Worm (Caenorhabditis elegans) whole organism, L3 larva: ENCODE data around the gene F13H8.12.

ENCODE experiments used
- R02D3.7 ChIP-seq: fragments of 150-350 bp; optimal IDR thresholded peaks from 2 replicates; lab custom pipeline; 2014; ENCODE audit warnings: missing biosample characterization, missing genetic modification characterization
- ZK546.5 ChIP-seq: sonication (generic microtip); optimal IDR thresholded peaks from 2 replicates; lab custom pipeline; 2017; ENCODE audit warnings: missing biosample characterization, missing genetic modification characterization
- aly-2 ChIP-seq: fragments of 150-350 bp; optimal IDR thresholded peaks from 2 replicates; lab custom pipeline; 2014; ENCODE audit warnings: missing biosample characterization, missing genetic modification characterization
- ama-1 ChIP-seq: fragments of 150-350 bp; optimal IDR thresholded peaks from 2 replicates; lab custom pipeline; 2018
- ceh-16 ChIP-seq: sonication (generic microtip); optimal IDR thresholded peaks from 2 replicates; lab custom pipeline; 2017; ENCODE audit warnings: missing biosample characterization, missing genetic modification characterization
- ceh-28 ChIP-seq: fragments of 150-350 bp; optimal IDR thresholded peaks from 2 replicates; lab custom pipeline; 2014; ENCODE audit warnings: missing biosample characterization, missing genetic modification reagents, missing genetic modification characterization
- ceh-82 ChIP-seq: fragments of 150-350 bp; optimal IDR thresholded peaks from 2 replicates; lab custom pipeline; 2014; ENCODE audit warnings: missing biosample characterization, missing genetic modification characterization
- ceh-9 ChIP-seq: sonication (generic microtip); optimal IDR thresholded peaks from 2 replicates; lab custom pipeline; 2018; ENCODE audit warnings: missing biosample characterization, missing genetic modification characterization
- egl-5 ChIP-seq: fragments of 150-350 bp; optimal IDR thresholded peaks from 2 replicates; lab custom pipeline; 2017; ENCODE audit warnings: missing biosample characterization, missing genetic modification reagents, missing genetic modification characterization, inconsistent platforms
- elt-1 ChIP-seq: fragments of 150-350 bp; optimal IDR thresholded peaks from 2 replicates; lab custom pipeline; 2014; ENCODE audit warnings: missing biosample characterization, missing genetic modification characterization
- elt-2 ChIP-seq: sonication (generic microtip); optimal IDR thresholded peaks from 2 replicates; lab custom pipeline; 2016; ENCODE audit warnings: missing genetic modification reagents, mild to moderate bottlenecking, missing genetic modification characterization, missing compliant biosample characterization
- elt-3 ChIP-seq, 3 experiments: fragments of 150-350 bp in 1 of 3; sonication (generic microtip) in 2 of 3; optimal IDR thresholded peaks; 2 replicates in 2 of 3; 4 replicates in 1 of 3; lab custom pipeline; 2014 to 2017; ENCODE audit warnings: missing biosample characterization in 3 of 3, missing genetic modification characterization in 3 of 3
- fkh-10 ChIP-seq: sonication (generic microtip); optimal IDR thresholded peaks from 2 replicates; lab custom pipeline; 2017; ENCODE audit warnings: missing biosample characterization, missing genetic modification reagents, missing genetic modification characterization
- fkh-2 ChIP-seq: fragments of 150-350 bp; optimal IDR thresholded peaks from 2 replicates; lab custom pipeline; 2014; ENCODE audit warnings: missing biosample characterization, missing genetic modification reagents, missing genetic modification characterization
- hmg-11 ChIP-seq: sonication (generic microtip); optimal IDR thresholded peaks from 2 replicates; lab custom pipeline; 2016; ENCODE audit warnings: missing genetic modification characterization, missing compliant biosample characterization
- jun-1 ChIP-seq: fragments of 150-350 bp; optimal IDR thresholded peaks from 2 replicates; lab custom pipeline; 2014; ENCODE audit warnings: missing biosample characterization, missing genetic modification reagents, missing genetic modification characterization
- lin-15B ChIP-seq: fragments of 150-350 bp; optimal IDR thresholded peaks from 2 replicates; lab custom pipeline; 2014; ENCODE audit warnings: missing biosample characterization, missing genetic modification characterization
- lin-39 ChIP-seq: fragments of 150-350 bp; optimal IDR thresholded peaks from 2 replicates; lab custom pipeline; 2018; ENCODE audit warnings: missing biosample characterization, missing genetic modification reagents, missing genetic modification characterization
- lsy-12 ChIP-seq: sonication (generic microtip); optimal IDR thresholded peaks from 2 replicates; lab custom pipeline; 2016; ENCODE audit warnings: mild to moderate bottlenecking, missing genetic modification characterization, missing compliant biosample characterization
- mml-1 ChIP-seq: fragments of 150-350 bp; sonication (generic microtip); optimal IDR thresholded peaks from 3 replicates; lab custom pipeline; 2014; ENCODE audit warnings: missing biosample characterization, missing genetic modification characterization
- nfya-1 ChIP-seq: sonication (generic microtip); optimal IDR thresholded peaks from 2 replicates; lab custom pipeline; 2017; ENCODE audit warnings: missing genetic modification characterization, mild to moderate bottlenecking, missing compliant biosample characterization, antibody characterized with exemption, moderate library complexity; ENCODE audit not compliant: insufficient read depth
- nhr-11 ChIP-seq: fragments of 150-350 bp; optimal IDR thresholded peaks from 2 replicates; lab custom pipeline; 2014; ENCODE audit warnings: missing biosample characterization, missing genetic modification characterization
- nhr-23 ChIP-seq: fragments of 150-350 bp; optimal IDR thresholded peaks from 2 replicates; lab custom pipeline; 2014; ENCODE audit warnings: missing biosample characterization, missing genetic modification reagents, missing genetic modification characterization
- nhr-237 ChIP-seq: fragments of 150-350 bp; optimal IDR thresholded peaks from 2 replicates; lab custom pipeline; 2014; ENCODE audit warnings: missing biosample characterization, missing genetic modification characterization
- nhr-28 ChIP-seq: fragments of 150-350 bp; optimal IDR thresholded peaks from 2 replicates; lab custom pipeline; 2014; ENCODE audit warnings: missing biosample characterization, missing genetic modification characterization
- nhr-43 ChIP-seq: sonication (generic microtip); optimal IDR thresholded peaks from 2 replicates; lab custom pipeline; 2016; ENCODE audit warnings: mild to moderate bottlenecking, missing genetic modification characterization, missing compliant biosample characterization; ENCODE audit not compliant: poor library complexity, severe bottlenecking
- nhr-67 ChIP-seq: fragments of 150-350 bp; optimal IDR thresholded peaks from 2 replicates; lab custom pipeline; 2014; ENCODE audit warnings: missing biosample characterization, missing genetic modification characterization
- nhr-76 ChIP-seq: fragments of 150-350 bp; sonication (generic microtip); optimal IDR thresholded peaks from 5 replicates; lab custom pipeline; 2014; ENCODE audit warnings: missing biosample characterization, missing genetic modification characterization
- pha-4 ChIP-seq: fragments of 150-350 bp; optimal IDR thresholded peaks from 2 replicates; lab custom pipeline; 2014; ENCODE audit warnings: missing biosample characterization, missing genetic modification reagents, missing genetic modification characterization
- pqm-1 ChIP-seq: fragments of 150-350 bp; optimal IDR thresholded peaks from 2 replicates; lab custom pipeline; 2017; ENCODE audit warnings: missing biosample characterization, missing genetic modification characterization, inconsistent platforms
- sea-2 ChIP-seq: fragments of 150-350 bp; sonication (generic microtip); optimal IDR thresholded peaks from 4 replicates; lab custom pipeline; 2014; ENCODE audit warnings: missing biosample characterization, missing genetic modification reagents, missing genetic modification characterization
- skn-1 ChIP-seq: fragments of 150-350 bp; optimal IDR thresholded peaks from 2 replicates; lab custom pipeline; 2014; ENCODE audit warnings: missing biosample characterization, missing genetic modification characterization
- snpc-4 ChIP-seq: fragments of 150-350 bp; optimal IDR thresholded peaks from 2 replicates; lab custom pipeline; 2014; ENCODE audit warnings: missing biosample characterization, missing genetic modification characterization
- tbx-2 ChIP-seq: sonication (generic microtip); optimal IDR thresholded peaks from 2 replicates; lab custom pipeline; 2016; ENCODE audit warnings: mild to moderate bottlenecking, missing genetic modification characterization, missing compliant biosample characterization
- unc-39 ChIP-seq: sonication (generic microtip); optimal IDR thresholded peaks from 4 replicates; lab custom pipeline; 2017; ENCODE audit warnings: missing biosample characterization, missing genetic modification characterization
- unc-62 ChIP-seq: fragments of 150-350 bp; sonication (generic microtip); optimal IDR thresholded peaks from 4 replicates; lab custom pipeline; 2014; ENCODE audit warnings: missing biosample characterization, missing genetic modification reagents, missing genetic modification characterization
- zag-1 ChIP-seq: fragments of 150-350 bp; optimal IDR thresholded peaks from 2 replicates; lab custom pipeline; 2014; ENCODE audit warnings: missing biosample characterization, missing genetic modification characterization
- ztf-11 ChIP-seq: fragments of 150-350 bp; optimal IDR thresholded peaks from 2 replicates; lab custom pipeline; 2014; ENCODE audit warnings: missing biosample characterization, missing genetic modification characterization
- ztf-4 ChIP-seq: fragments of 150-350 bp; optimal IDR thresholded peaks from 2 replicates; lab custom pipeline; 2014; ENCODE audit warnings: missing biosample characterization, missing genetic modification characterization

Gene F13H8.12

ce11 chrII:6262222-6262621 is at the start of gene F13H8.12:
Gene F13H8.12, plus strand, starts transcription at chrII:6262522.
- TF ChIP-seq elt-2 (tag; lab: Kevin White, UChicago) (no peak), ama-1 (lab: Kevin White, UChicago) (no peak), nhr-237 (tag; lab: Kevin White, UChicago) (no peak), unc-62 (GFP tag; lab: Kevin White, UChicago) (no peak), ceh-16 (tag; lab: Kevin White, UChicago) (no peak), pha-4 (no peak), ztf-11 (tag; lab: Kevin White, UChicago) (no peak), hmg-11 (tag; lab: Kevin White, UChicago) (no peak), nhr-11 (tag; lab: Kevin White, UChicago) (no peak), elt-3 (tag; optimal IDR thresholded peaks at IDR 0.05; lab: Kevin White, UChicago) (no peak), mml-1 (tag; lab: Kevin White, UChicago) (no peak), nhr-76 (tag; lab: Kevin White, UChicago) (no peak), nfya-1 (tag; lab: Kevin White, UChicago) (no peak), ceh-28 (tag; lab: Kevin White, UChicago) (no peak), lin-15B (tag; lab: Kevin White, UChicago) (no peak), snpc-4 (tag; lab: Kevin White, UChicago) (no peak), aly-2 (tag; lab: Kevin White, UChicago) (no peak)

ce11 chrII:6219346-6219745 is 43.0 kb upstream of the F13H8.12 start, which contains the start of gene mks-2:
Gene mks-2, minus strand, starts transcription at chrII:6219446.
- TF ChIP-seq hmg-11 (tag; lab: Kevin White, UChicago) (no peak), egl-5 (no peak), unc-39 (no peak), lin-15B (tag; lab: Kevin White, UChicago) (no peak), nhr-43 (no peak), jun-1 (tag; lab: Kevin White, UChicago) (no peak), zag-1 (tag; lab: Kevin White, UChicago) (no peak), fkh-10 (GFP tag; lab: Kevin White, UChicago) (no peak), nhr-11 (tag; lab: Kevin White, UChicago) (no peak)

- TF ChIP-seq nhr-67 (tag; lab: Kevin White, UChicago): no peak
These were observed 40.9 kb upstream of the F13H8.12 start for ce11 chrII:6221470-6221869.

- TF ChIP-seq mml-1 (tag; lab: Kevin White, UChicago) (no peak), ceh-82 (tag; lab: Kevin White, UChicago) (no peak), ztf-11 (tag; lab: Kevin White, UChicago) (no peak), pha-4 (no peak), nhr-23 (tag; lab: Kevin White, UChicago) (no peak), nhr-237 (tag; lab: Kevin White, UChicago) (no peak), egl-5 (no peak), elt-1 (tag; lab: Kevin White, UChicago) (no peak), nhr-28 (tag; lab: Kevin White, UChicago) (no peak), nhr-67 (tag; lab: Kevin White, UChicago) (no peak), ZK546.5 (no peak), lin-39 (tag; lab: Kevin White, UChicago) (no peak), skn-1 (tag; lab: Kevin White, UChicago) (no peak), fkh-2 (tag; lab: Kevin White, UChicago) (no peak), nhr-43 (no peak), unc-62 (GFP tag; lab: Kevin White, UChicago) (no peak), lsy-12 (tag; lab: Kevin White, UChicago) (no peak), sea-2 (GFP tag; lab: Kevin White, UChicago) (no peak), pqm-1 (tag; lab: Kevin White, UChicago) (no peak)
- TF ChIP-seq, all 47 proteins: peak for 0
These were observed 39.8 kb upstream of the F13H8.12 start, which contains the start of gene C30B5.6 for ce11 chrII:6222558-6222957. Gene C30B5.6, minus strand, starts transcription at chrII:6222658.

- TF ChIP-seq ceh-16 (tag; lab: Kevin White, UChicago): no peak
- TF ChIP-seq elt-3 (tag; optimal IDR thresholded peaks at IDR 0.05; lab: Kevin White, UChicago): no peak
- TF ChIP-seq mml-1 (tag; lab: Kevin White, UChicago): no peak
- no peak for TF ChIP-seq jun-1 (tag; lab: Kevin White, UChicago)
- TF ChIP-seq nhr-23 (tag; lab: Kevin White, UChicago): no peak
- no peak for TF ChIP-seq tbx-2 (tag; lab: Kevin White, UChicago)
- no peak for TF ChIP-seq ceh-9
- no peak for TF ChIP-seq ZK546.5
- TF ChIP-seq nhr-28 (tag; lab: Kevin White, UChicago): no peak
- no peak for TF ChIP-seq nhr-237 (tag; lab: Kevin White, UChicago)
- TF ChIP-seq R02D3.7 (tag; lab: Kevin White, UChicago): no peak
- TF ChIP-seq ztf-4 (tag; lab: Kevin White, UChicago): no peak
- TF ChIP-seq sea-2 (GFP tag; lab: Kevin White, UChicago): no peak
These were observed 38.6 kb upstream of the F13H8.12 start for ce11 chrII:6223755-6224154.
